Fruit fly (Drosophila melanogaster) whole organism, embryonic: ENCODE data around the gene Mocs2B.

Experiments used
- CG11504 ChIP-seq: fragments of 200-800 bp; sonication (Bioruptor generic); optimal IDR thresholded peaks from 3 replicates; lab custom pipeline; 2019; ENCODE audit warnings: missing biosample characterization, mild to moderate bottlenecking, missing genetic modification characterization, moderate library complexity
- CG15601 ChIP-seq: fragments of 200-800 bp; sonication (Bioruptor generic); optimal IDR thresholded peaks from 3 replicates; lab custom pipeline; 2019; ENCODE audit warnings: missing biosample characterization, mild to moderate bottlenecking, missing genetic modification characterization, moderate library complexity
- CG15696 ChIP-seq: fragments of 200-800 bp; sonication (Bioruptor generic); optimal IDR thresholded peaks from 2 replicates; lab custom pipeline; 2019; ENCODE audit warnings: missing biosample characterization, mild to moderate bottlenecking, missing genetic modification characterization, moderate library complexity
- CG17359 ChIP-seq: fragments of 200-800 bp; sonication (Bioruptor generic); optimal IDR thresholded peaks from 3 replicates; lab custom pipeline; 2018; ENCODE audit warnings: missing biosample characterization, mild to moderate bottlenecking, missing genetic modification characterization, moderate library complexity
- CG17385 ChIP-seq: fragments of 200-800 bp; sonication (Bioruptor generic); optimal IDR thresholded peaks from 3 replicates; lab custom pipeline; 2018; ENCODE audit warnings: missing biosample characterization, mild to moderate bottlenecking, missing genetic modification characterization
- CG9817 ChIP-seq: fragments of 200-800 bp; sonication (Bioruptor generic); optimal IDR thresholded peaks from 2 replicates; lab custom pipeline; 2018; ENCODE audit warnings: missing biosample characterization, mild to moderate bottlenecking, missing genetic modification characterization, moderate library complexity
- CkIIα-i1 ChIP-seq: fragments of 200-800 bp; sonication (Bioruptor generic); IDR thresholded peaks from 2 replicates; pipeline ENCODE4 v1.3.6; 2022; ENCODE audit warnings: missing biosample characterization, missing genetic modification characterization
- CoRest ChIP-seq: fragments of 200-800 bp; sonication (Bioruptor generic); optimal IDR thresholded peaks from 3 replicates; lab custom pipeline; 2018; ENCODE audit warnings: missing biosample characterization, mild to moderate bottlenecking, missing genetic modification characterization, moderate library complexity
- Hr78 ChIP-seq, 2 experiments: fragments of 200-800 bp in 1 of 2; fragments of >200 bp in 1 of 2; sonication (Bioruptor generic) in 1 of 2; optimal IDR thresholded peaks; 2 replicates each; lab custom pipeline; 2017 to 2019; ENCODE audit warnings: missing biosample characterization in 2 of 2, missing genetic modification characterization in 2 of 2, mild to moderate bottlenecking in 1 of 2, moderate library complexity in 1 of 2
- Optix ChIP-seq: fragments of 200-800 bp; sonication (Bioruptor generic); IDR thresholded peaks from 3 replicates; pipeline ENCODE4 v1.3.6; 2022; ENCODE audit warnings: missing biosample characterization, missing genetic modification characterization
- Ravus ChIP-seq: fragments of 200-800 bp; sonication (Bioruptor generic); IDR thresholded peaks from 2 replicates; pipeline ENCODE4 v1.3.6; 2022; ENCODE audit warnings: missing biosample characterization, missing genetic modification characterization
- YL-1 ChIP-seq: fragments of 200-800 bp; sonication (Bioruptor generic); optimal IDR thresholded peaks from 3 replicates; lab custom pipeline; 2017; ENCODE audit warnings: missing biosample characterization, mild to moderate bottlenecking, missing genetic modification characterization
- gce ChIP-seq: fragments of 200-800 bp; sonication (Bioruptor generic); IDR thresholded peaks from 3 replicates; pipeline ENCODE4 v1.3.6; 2022; ENCODE audit warnings: missing biosample characterization, missing genetic modification characterization
- pan ChIP-seq, 4 experiments: fragments of >200 bp in 3 of 4; fragments of 200-800 bp in 1 of 4; sonication (Bioruptor generic) in 1 of 4; optimal IDR thresholded peaks in 3 of 4; IDR thresholded peaks in 1 of 4; 2 replicates each; pipeline versions ENCODE4 v1.3.6 to Lab custom; 2017 to 2022; ENCODE audit warnings: missing biosample characterization in 2 of 4, missing genetic modification characterization in 2 of 4, mixed read lengths in 1 of 4

DNA sequence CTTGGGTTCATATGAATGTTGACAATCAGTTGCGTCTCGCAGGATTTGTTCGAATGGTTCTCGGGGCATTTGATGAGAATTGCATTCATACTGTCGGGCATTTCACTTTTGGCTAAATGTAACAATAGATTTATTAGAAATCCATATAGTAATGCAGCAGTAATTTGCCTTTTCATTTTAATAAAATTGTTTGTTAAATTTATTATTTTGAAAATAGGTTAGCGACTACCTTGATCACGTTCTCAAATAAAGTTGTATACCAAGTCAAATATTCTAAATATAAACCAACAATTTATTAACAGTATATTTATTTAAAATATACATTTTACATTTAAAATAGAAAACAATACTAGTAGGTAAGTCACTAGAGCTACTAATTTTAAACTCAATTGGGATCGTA lies 18.2 kb downstream of the Mocs2B start, which contains the start of gene CG34027:
- TF ChIP-seq Hr78 (GFP tag; optimal IDR thresholded peaks at IDR 0.05; lab: Kevin White, UChicago), result no peak
- no peak for TF ChIP-seq YL-1 (GFP tag; lab: Kevin White, UChicago)
- TF ChIP-seq Ravus (GFP tag; lab: Robert Waterston, UW), result no peak
- TF ChIP-seq CG9817 (tag; lab: Kevin White, UChicago), result no peak
- no peak for TF ChIP-seq CG11504
- TF ChIP-seq CG15696 (tag; lab: Kevin White, UChicago), result no peak
- no peak for TF ChIP-seq CG17385 (GFP tag; lab: Kevin White, UChicago)
- no peak for TF ChIP-seq CG15601 (tag; lab: Kevin White, UChicago)
- TF ChIP-seq CG17359 (tag; lab: Kevin White, UChicago), result no peak
- no peak for TF ChIP-seq gce
- no peak for TF ChIP-seq CoRest (tag; lab: Kevin White, UChicago)
- no peak for TF ChIP-seq pan (optimal IDR thresholded peaks at IDR 0.05; lab: Kevin White, UChicago)
- no peak for TF ChIP-seq pan (GFP tag; optimal IDR thresholded peaks at IDR 0.05 in 1 of 2, IDR thresholded peaks at IDR 0.05 in 1 of 2)
- no peak for TF ChIP-seq CkIIα-i1 (GFP tag; lab: Robert Waterston, UW)
- no peak for TF ChIP-seq Optix (GFP tag; lab: Robert Waterston, UW)
